Worm (Caenorhabditis elegans): ENCODE data around the gene dhc-4.

DNA sequence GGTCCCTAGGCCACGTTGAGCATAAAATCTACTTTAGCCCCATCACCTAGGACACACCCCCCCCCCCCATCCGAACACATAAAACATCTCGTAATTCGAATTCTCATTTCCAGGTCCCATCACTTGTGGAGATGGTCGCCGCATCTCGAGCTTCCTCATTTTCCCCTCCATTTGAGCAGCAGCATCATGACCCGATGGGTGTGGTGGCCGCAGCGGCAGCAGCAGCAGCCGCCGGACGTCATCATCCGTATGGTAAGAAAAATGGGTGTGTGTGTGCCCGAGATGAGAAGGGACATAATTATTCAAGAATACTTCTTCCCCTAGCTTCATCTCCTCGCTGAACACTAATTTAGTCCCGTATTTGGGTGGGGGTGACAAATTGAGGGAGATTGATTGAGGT is 48.3 kb upstream of the dhc-4 start:
- TF ChIP-seq klf-2 (GFP tag; conservative IDR thresholded peaks at IDR 0.05) (no peak), ztf-23 (GFP tag; IDR thresholded peaks at IDR 0.05) (0 out of 2 replicates have a peak, but pooled peaks have one; percentile 7), ztf-29 (GFP tag; IDR thresholded peaks at IDR 0.05) (no peak), T22C8.4 (GFP tag; IDR thresholded peaks at IDR 0.05) (no peak), med-1 (GFP tag; optimal IDR thresholded peaks at IDR 0.05; ENCODE audit: insufficient read depth) (no peak), flt-1 (GFP tag; IDR thresholded peaks at IDR 0.05) (no peak), cog-1 (tag; optimal IDR thresholded peaks at IDR 0.05) (no peak), ref-1 (GFP tag; conservative IDR thresholded peaks at IDR 0.05) (no peak)

Measured in whole organism, midembryonic.